Fruit fly (Drosophila melanogaster) whole organism, embryonic: ENCODE measurements around the gene mop.

Source experiments
- CG10654 ChIP-seq: fragments of 200-800 bp; sonication (Bioruptor generic); optimal IDR thresholded peaks from 2 replicates; lab custom pipeline; 2016; ENCODE audit warnings: missing biosample characterization, missing genetic modification characterization
- CG11093 ChIP-seq: fragments of 200-800 bp; sonication (Bioruptor generic); IDR thresholded peaks from 3 replicates; pipeline ENCODE4 v1.3.6; 2022; ENCODE audit warnings: missing biosample characterization, missing genetic modification characterization
- CG12299 ChIP-seq: fragments of 200-800 bp; sonication (Bioruptor generic); optimal IDR thresholded peaks from 2 replicates; lab custom pipeline; 2018; ENCODE audit warnings: missing biosample characterization, mild to moderate bottlenecking, missing genetic modification characterization
- CG13624 ChIP-seq: fragments of 200-800 bp; sonication (Bioruptor generic); optimal IDR thresholded peaks from 2 replicates; lab custom pipeline; 2016; ENCODE audit warnings: missing biosample characterization, missing genetic modification characterization
- CG14965 ChIP-seq: fragments of 200-800 bp; sonication (Bioruptor generic); optimal IDR thresholded peaks from 2 replicates; lab custom pipeline; 2016; ENCODE audit warnings: missing biosample characterization, missing genetic modification characterization, borderline replicate concordance
- CG17186 ChIP-seq: fragments of 200-800 bp; sonication (Bioruptor generic); optimal IDR thresholded peaks from 3 replicates; lab custom pipeline; 2017; ENCODE audit warnings: missing biosample characterization, missing genetic modification reagents, missing genetic modification characterization
- CG17385 ChIP-seq: fragments of 200-800 bp; sonication (Bioruptor generic); optimal IDR thresholded peaks from 3 replicates; lab custom pipeline; 2018; ENCODE audit warnings: missing biosample characterization, mild to moderate bottlenecking, missing genetic modification characterization
- CG18619 ChIP-seq: fragments of 200-800 bp; sonication (Bioruptor generic); optimal IDR thresholded peaks from 3 replicates; lab custom pipeline; 2017; ENCODE audit warnings: missing biosample characterization, mild to moderate bottlenecking, missing genetic modification characterization
- CG2129 ChIP-seq: fragments of 200-800 bp; sonication (Bioruptor generic); IDR thresholded peaks from 2 replicates; pipeline ENCODE4 v1.3.6; 2022; ENCODE audit warnings: missing biosample characterization, missing genetic modification characterization; ENCODE audit not compliant: partially characterized antibody
- CG31365 ChIP-seq: fragments of 200-800 bp; sonication (Bioruptor generic); optimal IDR thresholded peaks from 2 replicates; lab custom pipeline; 2018; ENCODE audit warnings: missing biosample characterization, mild to moderate bottlenecking, missing genetic modification characterization
- CG33213 ChIP-seq: fragments of 200-800 bp; sonication (Bioruptor generic); optimal IDR thresholded peaks from 3 replicates; lab custom pipeline; 2016; ENCODE audit warnings: missing biosample characterization, missing genetic modification characterization
- CG43689 ChIP-seq: fragments of 200-800 bp; sonication (Bioruptor generic); IDR thresholded peaks from 2 replicates; pipeline ENCODE4 v1.3.6; 2022; ENCODE audit warnings: missing biosample characterization, missing genetic modification characterization
- CG4424 ChIP-seq: fragments of 200-800 bp; sonication (Bioruptor generic); optimal IDR thresholded peaks from 3 replicates; lab custom pipeline; 2016; ENCODE audit warnings: missing biosample characterization, missing genetic modification characterization
- CG5953 ChIP-seq: fragments of 200-800 bp; sonication (Bioruptor generic); IDR thresholded peaks from 2 replicates; pipeline ENCODE4 v1.3.6; 2022; ENCODE audit warnings: missing biosample characterization, missing genetic modification characterization
- CG6791 ChIP-seq: fragments of 200-800 bp; sonication (Bioruptor generic); IDR thresholded peaks from 3 replicates; pipeline ENCODE4 v1.3.6; 2022; ENCODE audit warnings: missing biosample characterization, missing genetic modification characterization; ENCODE audit not compliant: partially characterized antibody
- CG6854 ChIP-seq: fragments of 200-800 bp; sonication (Bioruptor generic); optimal IDR thresholded peaks from 3 replicates; lab custom pipeline; 2017; ENCODE audit warnings: missing biosample characterization, mild to moderate bottlenecking, missing genetic modification characterization
- CG8290 ChIP-seq, 3 experiments: fragments of 200-800 bp; sonication (Bioruptor generic); optimal IDR thresholded peaks; 2 replicates each; lab custom pipeline; 2016 to 2019; ENCODE audit warnings: missing biosample characterization in 3 of 3, missing genetic modification characterization in 3 of 3, mild to moderate bottlenecking in 2 of 3, moderate library complexity in 1 of 3
- CG8478 ChIP-seq: fragments of >200 bp; optimal IDR thresholded peaks from 2 replicates; lab custom pipeline; 2018
- CG8944 ChIP-seq: fragments of 200-800 bp; sonication (Bioruptor generic); optimal IDR thresholded peaks from 3 replicates; lab custom pipeline; 2016; ENCODE audit warnings: missing biosample characterization, missing genetic modification characterization
- CG9437 ChIP-seq: fragments of 200-800 bp; sonication (Bioruptor generic); optimal IDR thresholded peaks from 2 replicates; lab custom pipeline; 2018; ENCODE audit warnings: missing biosample characterization, mild to moderate bottlenecking, missing genetic modification characterization
- CG9932 ChIP-seq: fragments of 200-800 bp; sonication (Bioruptor generic); IDR thresholded peaks from 2 replicates; pipeline ENCODE4 v1.3.6; 2022; ENCODE audit warnings: missing biosample characterization, missing genetic modification characterization
- CkIIα-i1 ChIP-seq: fragments of 200-800 bp; sonication (Bioruptor generic); IDR thresholded peaks from 2 replicates; pipeline ENCODE4 v1.3.6; 2022; ENCODE audit warnings: missing biosample characterization, missing genetic modification characterization
- Gug ChIP-seq: fragments of 200-800 bp; sonication (Bioruptor generic); IDR thresholded peaks from 4 replicates; pipeline ENCODE4 v1.3.6; 2022; ENCODE audit warnings: missing biosample characterization, missing genetic modification characterization
- HmgD ChIP-seq: fragments of 200-800 bp; sonication (Bioruptor generic); optimal IDR thresholded peaks from 3 replicates; lab custom pipeline; 2016; ENCODE audit warnings: missing biosample characterization, missing genetic modification characterization
- Lpt ChIP-seq: fragments of >200 bp; optimal IDR thresholded peaks from 2 replicates; lab custom pipeline; 2018; ENCODE audit warnings: missing biosample characterization, missing genetic modification characterization
- MBD-R2 ChIP-seq: fragments of 200-800 bp; sonication (Bioruptor generic); IDR thresholded peaks from 2 replicates; pipeline ENCODE4 v1.3.6; 2022; ENCODE audit warnings: missing biosample characterization, missing genetic modification characterization
- MTF-1 ChIP-seq: fragments of 200-800 bp; sonication (Bioruptor generic); optimal IDR thresholded peaks from 2 replicates; lab custom pipeline; 2018; ENCODE audit warnings: missing biosample characterization, mild to moderate bottlenecking, missing genetic modification characterization, borderline replicate concordance
- Myb ChIP-seq: fragments of 200-800 bp; sonication (Bioruptor generic); optimal IDR thresholded peaks from 2 replicates; lab custom pipeline; 2016; ENCODE audit warnings: missing biosample characterization, missing genetic modification characterization
- NK7.1 ChIP-seq: fragments of 200-800 bp; sonication (Bioruptor generic); optimal IDR thresholded peaks from 3 replicates; lab custom pipeline; 2016; ENCODE audit warnings: missing biosample characterization, missing genetic modification characterization
- Neu2 ChIP-seq: fragments of 200-800 bp; sonication (Bioruptor generic); optimal IDR thresholded peaks from 3 replicates; lab custom pipeline; 2016; ENCODE audit warnings: missing biosample characterization, missing genetic modification characterization, borderline replicate concordance
- Optix ChIP-seq: fragments of 200-800 bp; sonication (Bioruptor generic); IDR thresholded peaks from 3 replicates; pipeline ENCODE4 v1.3.6; 2022; ENCODE audit warnings: missing biosample characterization, missing genetic modification characterization
- PHDP ChIP-seq: fragments of 200-800 bp; sonication (Bioruptor generic); optimal IDR thresholded peaks from 3 replicates; lab custom pipeline; 2018; ENCODE audit warnings: missing biosample characterization, mild to moderate bottlenecking, missing genetic modification characterization, moderate library complexity
- Sry-δ ChIP-seq: fragments of 200-800 bp; sonication (Bioruptor generic); optimal IDR thresholded peaks from 2 replicates; lab custom pipeline; 2016; ENCODE audit warnings: missing biosample characterization, missing genetic modification characterization
- Stat92E ChIP-seq, 3 experiments: fragments of >200 bp in 2 of 3; fragments of 200-800 bp in 1 of 3; sonication (Bioruptor generic) in 1 of 3; optimal IDR thresholded peaks; 2 replicates each; lab custom pipeline; 2017 to 2019; ENCODE audit warnings: missing biosample characterization in 3 of 3, missing genetic modification characterization in 3 of 3, mild to moderate bottlenecking in 1 of 3, moderate library complexity in 1 of 3
- cwo ChIP-seq: fragments of 200-800 bp; sonication (Bioruptor generic); optimal IDR thresholded peaks from 3 replicates; lab custom pipeline; 2017; ENCODE audit warnings: missing biosample characterization, missing genetic modification characterization, mild to moderate bottlenecking, moderate library complexity, missing genetic modification reagents
- dati ChIP-seq: fragments of 200-800 bp; sonication (Bioruptor generic); IDR thresholded peaks from 2 replicates; pipeline ENCODE4 v1.3.6; 2022; ENCODE audit warnings: missing biosample characterization, missing genetic modification characterization
- eve ChIP-seq, 2 experiments: fragments of >200 bp; optimal IDR thresholded peaks; 2 replicates each; lab custom pipeline; 2017; ENCODE audit warnings: missing biosample characterization in 2 of 2, missing genetic modification characterization in 2 of 2
- gce ChIP-seq: fragments of 200-800 bp; sonication (Bioruptor generic); IDR thresholded peaks from 3 replicates; pipeline ENCODE4 v1.3.6; 2022; ENCODE audit warnings: missing biosample characterization, missing genetic modification characterization
- gt ChIP-seq: fragments of 200-800 bp; sonication (Bioruptor generic); IDR thresholded peaks from 2 replicates; pipeline ENCODE4 v1.3.6; 2022; ENCODE audit warnings: missing biosample characterization, missing genetic modification characterization
- knrl ChIP-seq: fragments of 200-800 bp; sonication (Bioruptor generic); IDR thresholded peaks from 3 replicates; pipeline ENCODE4 v1.3.6; 2022; ENCODE audit warnings: missing biosample characterization, missing genetic modification characterization; ENCODE audit not compliant: partially characterized antibody
- p53 ChIP-seq: fragments of 200-800 bp; sonication (Bioruptor generic); optimal IDR thresholded peaks from 2 replicates; lab custom pipeline; 2016; ENCODE audit warnings: missing biosample characterization, missing genetic modification characterization
- salm ChIP-seq: fragments of 200-800 bp; sonication (Bioruptor generic); optimal IDR thresholded peaks from 2 replicates; lab custom pipeline; 2018; ENCODE audit warnings: missing biosample characterization, mild to moderate bottlenecking, missing genetic modification characterization
- scrt ChIP-seq: fragments of 200-800 bp; sonication (Bioruptor generic); optimal IDR thresholded peaks from 2 replicates; lab custom pipeline; 2018; ENCODE audit warnings: missing biosample characterization, mild to moderate bottlenecking, missing genetic modification characterization, moderate library complexity
- sim ChIP-seq: fragments of 200-800 bp; sonication (Bioruptor generic); IDR thresholded peaks from 2 replicates; pipeline ENCODE4 v1.3.6; 2022; ENCODE audit warnings: missing biosample characterization, missing genetic modification characterization
- sug ChIP-seq: fragments of 200-800 bp; optimal IDR thresholded peaks from 2 replicates; lab custom pipeline; 2019; ENCODE audit warnings: missing biosample characterization, mild to moderate bottlenecking, missing genetic modification characterization, moderate library complexity
- tio ChIP-seq: fragments of 200-800 bp; sonication (Bioruptor generic); optimal IDR thresholded peaks from 2 replicates; lab custom pipeline; 2017; ENCODE audit warnings: missing biosample characterization, missing genetic modification characterization, inconsistent platforms
- unpg ChIP-seq: fragments of 200-800 bp; sonication (Bioruptor generic); optimal IDR thresholded peaks from 3 replicates; lab custom pipeline; 2018; ENCODE audit warnings: missing biosample characterization, mild to moderate bottlenecking, missing genetic modification characterization, moderate library complexity
- zfh1 ChIP-seq: fragments of 200-800 bp; sonication (Bioruptor generic); IDR thresholded peaks from 3 replicates; pipeline ENCODE4 v1.3.6; 2022; ENCODE audit warnings: missing biosample characterization, missing genetic modification characterization
- zfh2 ChIP-seq: fragments of 200-800 bp; sonication (Bioruptor generic); optimal IDR thresholded peaks from 2 replicates; lab custom pipeline; 2016; ENCODE audit warnings: missing biosample characterization, missing genetic modification characterization

The mop gene

dm6 chr3L:14759097-14759795 lies 16.7 kb downstream of the mop start (continued):
- peak; percentile 99 for TF ChIP-seq CG11093
- peak; percentile 100 for TF ChIP-seq sug (tag; lab: Kevin White, UChicago)
- TF ChIP-seq Myb (GFP tag; lab: Kevin White, UChicago): peak; percentile 93
- TF ChIP-seq Lpt: no peak
- TF ChIP-seq CG6854 (GFP tag; lab: Kevin White, UChicago): peak; percentile 100
- TF ChIP-seq Optix (GFP tag; lab: Robert Waterston, UW): peak; percentile 98
- TF ChIP-seq CG2129: no peak
- peak; percentile 95 for TF ChIP-seq CG17186 (GFP tag; lab: Kevin White, UChicago)
- peak; percentile 98 for TF ChIP-seq CG5953 (GFP tag; lab: Robert Waterston, UW)
- TF ChIP-seq CG10654 (GFP tag; lab: Kevin White, UChicago): peak; percentile 99
- TF ChIP-seq CG9437 (GFP tag; lab: Kevin White, UChicago): peak; percentile 97
- TF ChIP-seq MBD-R2 (GFP tag; lab: Robert Waterston, UW): peak; percentile 100
- peak; percentile 96 for TF ChIP-seq p53 (GFP tag; lab: Kevin White, UChicago)
- TF ChIP-seq CG9932 (GFP tag; lab: Robert Waterston, UW): peak; percentile 100
- peak; percentile 97 for TF ChIP-seq CG33213 (GFP tag; lab: Kevin White, UChicago)
- TF ChIP-seq CG13624 (GFP tag; lab: Kevin White, UChicago): peak; percentile 99
- peak; percentile 100 for TF ChIP-seq CG17385 (GFP tag; lab: Kevin White, UChicago)
- no peak for TF ChIP-seq CG8478 (lab: Kevin White, UChicago)
- peak in 1 of 3 experiments; percentile 99 for TF ChIP-seq Stat92E (GFP tag; optimal IDR thresholded peaks at IDR 0.05; lab: Kevin White, UChicago)
- peak; percentile 61; the same call in 2 of the 3 replicates for TF ChIP-seq CG6791 (GFP tag; lab: Robert Waterston, UW)
- TF ChIP-seq cwo (GFP tag; lab: Kevin White, UChicago): peak; percentile 100
- peak; percentile 99 for TF ChIP-seq NK7.1 (GFP tag; lab: Kevin White, UChicago)
- TF ChIP-seq CG8290 (GFP tag; optimal IDR thresholded peaks at IDR 0.05; lab: Kevin White, UChicago): peak; percentile 99
- peak; percentile 98 to 99 for TF ChIP-seq CG8290 (tag; optimal IDR thresholded peaks at IDR 0.05; lab: Kevin White, UChicago)
- TF ChIP-seq CG18619 (GFP tag; lab: Kevin White, UChicago): peak; percentile 100
- peak; percentile 98 for TF ChIP-seq sim (GFP tag; lab: Robert Waterston, UW)
- peak; percentile 97 for TF ChIP-seq HmgD (GFP tag; lab: Kevin White, UChicago)
- TF ChIP-seq CG8944 (GFP tag; lab: Kevin White, UChicago): peak; percentile 98
- TF ChIP-seq Neu2: peak; percentile 96
- TF ChIP-seq Sry-δ: peak; percentile 82
- TF ChIP-seq CG12299: peak; percentile 100
- TF ChIP-seq scrt: peak; percentile 99
- TF ChIP-seq knrl (GFP tag; lab: Robert Waterston, UW): peak; percentile 64
- peak; percentile 100 for TF ChIP-seq CG4424 (GFP tag; lab: Kevin White, UChicago)
- TF ChIP-seq salm: peak; percentile 100
- TF ChIP-seq CkIIα-i1 (GFP tag; lab: Robert Waterston, UW): peak; percentile 98
- peak; percentile 100 for TF ChIP-seq PHDP (tag; lab: Kevin White, UChicago)
- peak; percentile 98 for TF ChIP-seq MTF-1 (GFP tag; lab: Kevin White, UChicago)
- peak; percentile 98 for TF ChIP-seq dati (GFP tag; lab: Robert Waterston, UW)
- peak; percentile 100 for TF ChIP-seq tio
- peak; percentile 97 for TF ChIP-seq gt (GFP tag; lab: Robert Waterston, UW)
- peak; percentile 99 for TF ChIP-seq CG43689
- peak; percentile 35 to 100 for TF ChIP-seq eve (GFP tag; optimal IDR thresholded peaks at IDR 0.05; lab: Kevin White, UChicago)
- TF ChIP-seq Gug (GFP tag; lab: Robert Waterston, UW): peak; percentile 99
- peak; percentile 99 for TF ChIP-seq gce (GFP tag; lab: Robert Waterston, UW)
- TF ChIP-seq unpg (GFP tag; lab: Kevin White, UChicago): peak; percentile 100
- TF ChIP-seq CG14965 (GFP tag; lab: Kevin White, UChicago): peak; percentile 85
- TF ChIP-seq zfh1 (GFP tag; lab: Robert Waterston, UW): peak; percentile 99
- TF ChIP-seq zfh2 (GFP tag; lab: Kevin White, UChicago): peak; percentile 99
- TF ChIP-seq CG31365 (tag; lab: Kevin White, UChicago): peak; percentile 93
